Fruit fly (Drosophila melanogaster) whole organism, adult: ENCODE results near the gene CG18081.

Experiments
- Crg-1 ChIP-seq: fragments of 200-800 bp; sonication (Bioruptor generic); optimal IDR thresholded peaks from 2 replicates; lab custom pipeline; 2016; ENCODE audit warnings: missing biosample characterization, missing genetic modification characterization
- cic ChIP-seq: fragments of 200-800 bp; sonication (Bioruptor generic); optimal IDR thresholded peaks from 2 replicates; lab custom pipeline; 2017; ENCODE audit warnings: missing biosample characterization, mild to moderate bottlenecking, missing genetic modification characterization, moderate library complexity

dm6 chr3L:15834877-15835555 is at the start of gene CG18081:
- TF ChIP-seq Crg-1 (GFP tag; lab: Kevin White, UChicago) (no peak), cic (GFP tag; lab: Kevin White, UChicago) (no peak)
